Worm (Caenorhabditis elegans) whole organism, L4/young adult: ENCODE measurements around the gene T21D9.2.

Source experiments
- dao-5 ChIP-seq: sonication (generic microtip); optimal IDR thresholded peaks from 2 replicates; lab custom pipeline; 2016; ENCODE audit warnings: missing genotype, missing genetic modification characterization, moderate library complexity, missing compliant biosample characterization
- him-1 ChIP-seq: sonication (generic microtip); optimal IDR thresholded peaks from 2 replicates; lab custom pipeline; 2016; ENCODE audit warnings: missing genotype, missing genetic modification reagents, missing genetic modification characterization, missing compliant biosample characterization

DNA sequence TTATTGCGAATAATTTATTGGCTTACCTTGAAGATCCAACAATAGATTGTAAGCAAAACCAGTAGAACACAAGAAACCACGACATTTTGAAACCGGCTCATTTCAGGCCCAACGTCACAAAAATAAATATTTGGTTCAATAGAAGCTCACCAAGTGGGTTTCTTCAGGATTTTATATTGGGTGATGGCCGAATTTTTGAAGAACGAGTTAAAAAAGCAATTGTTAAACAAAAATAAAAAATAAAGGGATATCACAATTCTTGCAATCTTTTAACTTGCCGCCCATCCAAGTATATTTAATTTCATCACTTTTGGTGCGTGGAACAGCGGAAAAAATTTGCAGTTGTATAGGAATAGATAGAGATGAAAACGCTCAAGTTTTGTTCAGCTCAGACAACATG, at the start of gene T21D9.2:
- TF ChIP-seq him-1 (tag; lab: Kevin White, UChicago), result no peak
- TF ChIP-seq dao-5 (tag; lab: Kevin White, UChicago), result no peak
